Worm (Caenorhabditis elegans): ENCODE measurements around the gene F18A11.5.

DNA sequence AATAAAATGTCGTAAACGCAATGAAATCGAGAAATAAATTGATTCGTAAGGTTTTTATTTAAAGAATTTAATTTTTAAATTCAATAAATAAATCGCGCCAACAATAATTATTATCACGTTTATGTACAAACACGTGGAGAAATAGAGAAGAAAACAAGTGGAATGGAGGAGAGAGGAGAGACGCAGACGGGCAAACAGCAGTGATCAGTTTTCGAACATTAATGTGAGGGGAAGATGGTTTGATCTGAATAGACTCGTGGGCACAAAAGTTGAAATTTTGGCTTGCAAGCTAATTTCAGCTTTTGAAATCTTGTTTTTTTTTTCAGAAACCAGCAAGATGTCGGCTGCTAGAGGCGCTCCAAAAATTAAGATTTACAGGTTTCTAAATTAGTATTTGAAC lies 17.8 kb downstream of the F18A11.5 start, which contains the start of gene hphd-1:
- TF ChIP-seq ceh-39 (tag; optimal IDR thresholded peaks at IDR 0.05): no peak
- TF ChIP-seq ham-2 (GFP tag; optimal IDR thresholded peaks at IDR 0.05): no peak
- TF ChIP-seq ztf-11 (tag; optimal IDR thresholded peaks at IDR 0.05): no peak
- TF ChIP-seq flh-1 (GFP tag; optimal IDR thresholded peaks at IDR 0.05): no peak
- no peak for TF ChIP-seq M03D4.4 (tag; optimal IDR thresholded peaks at IDR 0.05)
- no peak for TF ChIP-seq unc-39 (tag; optimal IDR thresholded peaks at IDR 0.05)
- TF ChIP-seq hlh-1 (tag; optimal IDR thresholded peaks at IDR 0.05): no peak
- no peak for TF ChIP-seq nhr-28 (tag; optimal IDR thresholded peaks at IDR 0.05)
- no peak for TF ChIP-seq lin-13 (tag; optimal IDR thresholded peaks at IDR 0.05)
- TF ChIP-seq elt-3 (tag; optimal IDR thresholded peaks at IDR 0.05): no peak
- TF ChIP-seq unc-62 (GFP tag; optimal IDR thresholded peaks at IDR 0.05): no peak

Measured in whole organism, mixed stage, embryonic.